Fruit fly (Drosophila melanogaster) whole organism, prepupa: ENCODE results near the gene CG43750.

ENCODE experiments used
- Blimp-1 ChIP-seq: fragments of 200-800 bp; sonication (Bioruptor generic); optimal IDR thresholded peaks from 3 replicates; lab custom pipeline; 2017; ENCODE audit warnings: missing biosample characterization, missing genetic modification characterization, mild to moderate bottlenecking, moderate library complexity, missing genetic modification reagents
- CG10669 ChIP-seq: fragments of 200-800 bp; sonication (Bioruptor generic); optimal IDR thresholded peaks from 3 replicates; lab custom pipeline; 2018; ENCODE audit warnings: missing biosample characterization, mild to moderate bottlenecking, missing genetic modification characterization, moderate library complexity
- CG11762 ChIP-seq: fragments of 200-800 bp; sonication (Bioruptor generic); optimal IDR thresholded peaks from 3 replicates; lab custom pipeline; 2016; ENCODE audit warnings: missing biosample characterization, missing genetic modification characterization; ENCODE audit not compliant: insufficient read depth
- CG11902 ChIP-seq: fragments of 200-800 bp; sonication (Bioruptor generic); optimal IDR thresholded peaks from 3 replicates; lab custom pipeline; 2016; ENCODE audit warnings: missing biosample characterization, missing genetic modification characterization
- CG3032 ChIP-seq: fragments of 200-800 bp; optimal IDR thresholded peaks from 2 replicates; lab custom pipeline; 2019; ENCODE audit warnings: missing biosample characterization, mild to moderate bottlenecking, missing genetic modification characterization, moderate library complexity
- CG31627 ChIP-seq: fragments of 200-800 bp; sonication (Bioruptor generic); optimal IDR thresholded peaks from 3 replicates; lab custom pipeline; 2016; ENCODE audit warnings: missing biosample characterization, missing genetic modification characterization
- CG34406 ChIP-seq: fragments of 200-800 bp; sonication (Bioruptor generic); optimal IDR thresholded peaks from 3 replicates; lab custom pipeline; 2016; ENCODE audit warnings: missing biosample characterization, missing genetic modification characterization
- CG3919 ChIP-seq: fragments of 200-800 bp; sonication (Bioruptor generic); optimal IDR thresholded peaks from 3 replicates; lab custom pipeline; 2016; ENCODE audit warnings: missing biosample characterization, missing genetic modification characterization
- CG6163 ChIP-seq: fragments of 200-800 bp; sonication (Bioruptor generic); IDR thresholded peaks from 3 replicates; pipeline ENCODE4 v1.3.6; 2022; ENCODE audit warnings: missing biosample characterization, missing genetic modification characterization
- CG6276 ChIP-seq: fragments of 200-800 bp; sonication (Bioruptor generic); optimal IDR thresholded peaks from 2 replicates; lab custom pipeline; 2017; ENCODE audit warnings: missing biosample characterization, mild to moderate bottlenecking, missing genetic modification characterization
- CG6808 ChIP-seq: fragments of 200-800 bp; sonication (Bioruptor generic); optimal IDR thresholded peaks from 3 replicates; lab custom pipeline; 2017; ENCODE audit warnings: missing biosample characterization, missing genetic modification characterization, mild to moderate bottlenecking, moderate library complexity, missing genetic modification reagents
- CG6854 ChIP-seq: fragments of 200-800 bp; sonication (Bioruptor generic); optimal IDR thresholded peaks from 2 replicates; lab custom pipeline; 2017; ENCODE audit warnings: missing biosample characterization, mild to moderate bottlenecking, missing genetic modification characterization
- CG8119 ChIP-seq: fragments of 200-800 bp; sonication (Bioruptor generic); IDR thresholded peaks from 3 replicates; pipeline ENCODE4 v1.3.6; 2022; ENCODE audit warnings: missing biosample characterization, missing genetic modification characterization
- CG8319 ChIP-seq: fragments of 200-800 bp; sonication (Bioruptor generic); optimal IDR thresholded peaks from 3 replicates; lab custom pipeline; 2016; ENCODE audit warnings: missing biosample characterization, missing genetic modification characterization
- CG8632 ChIP-seq: fragments of 200-800 bp; sonication (Bioruptor generic); optimal IDR thresholded peaks from 3 replicates; lab custom pipeline; 2016; ENCODE audit warnings: missing biosample characterization, missing genetic modification characterization
- Eip93F ChIP-seq: fragments of 200-800 bp; sonication (Bioruptor generic); optimal IDR thresholded peaks from 2 replicates; lab custom pipeline; 2016; ENCODE audit warnings: missing biosample characterization, mild to moderate bottlenecking, missing genetic modification characterization
- Ets21C ChIP-seq: fragments of 200-800 bp; sonication (Bioruptor generic); optimal IDR thresholded peaks from 3 replicates; lab custom pipeline; 2016; ENCODE audit warnings: missing biosample characterization, missing genetic modification characterization
- Ets96B ChIP-seq: fragments of 200-800 bp; optimal IDR thresholded peaks from 2 replicates; lab custom pipeline; 2019; ENCODE audit warnings: missing biosample characterization, mild to moderate bottlenecking, missing genetic modification characterization, moderate library complexity
- Gug ChIP-seq: fragments of 200-800 bp; sonication (Bioruptor generic); IDR thresholded peaks from 2 replicates; pipeline ENCODE4 v1.3.6; 2022; ENCODE audit warnings: missing biosample characterization, missing genetic modification characterization
- Hr39 ChIP-seq: fragments of 200-800 bp; sonication (Bioruptor generic); optimal IDR thresholded peaks from 2 replicates; lab custom pipeline; 2016; ENCODE audit warnings: missing biosample characterization, missing genetic modification characterization
- Hr4 ChIP-seq: fragments of 200-800 bp; sonication (Bioruptor generic); optimal IDR thresholded peaks from 3 replicates; lab custom pipeline; 2016; ENCODE audit warnings: missing biosample characterization, missing genetic modification characterization
- Met ChIP-seq: fragments of 200-800 bp; sonication (Bioruptor generic); optimal IDR thresholded peaks from 3 replicates; lab custom pipeline; 2016; ENCODE audit warnings: missing biosample characterization, missing genetic modification characterization
- Sox102F ChIP-seq: fragments of 200-800 bp; sonication (Bioruptor generic); optimal IDR thresholded peaks from 2 replicates; lab custom pipeline; 2016; ENCODE audit warnings: missing biosample characterization, mild to moderate bottlenecking, missing genetic modification characterization
- Sox14 ChIP-seq: fragments of 200-800 bp; sonication (Bioruptor generic); optimal IDR thresholded peaks from 3 replicates; lab custom pipeline; 2016; ENCODE audit warnings: missing biosample characterization, missing genetic modification characterization
- achi ChIP-seq: fragments of 200-800 bp; sonication (Bioruptor generic); optimal IDR thresholded peaks from 3 replicates; lab custom pipeline; 2016; ENCODE audit warnings: missing biosample characterization, missing genetic modification characterization
- acj6 ChIP-seq: fragments of 200-800 bp; sonication (Bioruptor generic); optimal IDR thresholded peaks from 3 replicates; lab custom pipeline; 2016; ENCODE audit warnings: missing biosample characterization, missing genetic modification characterization
- cyc ChIP-seq: fragments of 200-800 bp; sonication (Bioruptor generic); optimal IDR thresholded peaks from 3 replicates; lab custom pipeline; 2016; ENCODE audit warnings: missing biosample characterization, missing genetic modification characterization
- esn ChIP-seq: fragments of 200-800 bp; sonication (Bioruptor generic); optimal IDR thresholded peaks from 2 replicates; lab custom pipeline; 2016; ENCODE audit warnings: missing biosample characterization, mild to moderate bottlenecking, missing genetic modification characterization, moderate library complexity
- fd59A ChIP-seq: fragments of 200-800 bp; sonication (Bioruptor generic); optimal IDR thresholded peaks from 2 replicates; lab custom pipeline; 2017; ENCODE audit warnings: missing biosample characterization, mild to moderate bottlenecking, missing genetic modification characterization, missing genetic modification reagents
- pdm3 ChIP-seq: fragments of 200-800 bp; sonication (Bioruptor generic); optimal IDR thresholded peaks from 3 replicates; lab custom pipeline; 2016; ENCODE audit warnings: missing biosample characterization, missing genetic modification characterization
- spab ChIP-seq: fragments of 200-800 bp; sonication (Bioruptor generic); optimal IDR thresholded peaks from 2 replicates; lab custom pipeline; 2017; ENCODE audit warnings: missing biosample characterization, mild to moderate bottlenecking, missing genetic modification characterization, missing genetic modification reagents
- ss ChIP-seq, 2 experiments: fragments of 200-800 bp; sonication (Bioruptor generic); optimal IDR thresholded peaks; 2 replicates in 1 of 2; 3 replicates in 1 of 2; lab custom pipeline; 2017 to 2018; ENCODE audit warnings: mild to moderate bottlenecking in 2 of 2, missing biosample characterization in 2 of 2, missing genetic modification characterization in 2 of 2, moderate library complexity in 1 of 2
- svp ChIP-seq: fragments of 200-800 bp; sonication (Bioruptor generic); peaks from one replicate; lab custom pipeline; 2016; ENCODE audit warnings: missing biosample characterization, missing genetic modification characterization

Gene CG43750

dm6 chr2L:2432809-2433493, 42.5 kb upstream of the CG43750 start (continued):
- TF ChIP-seq CG3032 (tag; lab: Kevin White, UChicago), result peak; percentile 76
- peak; percentile 80 for TF ChIP-seq CG8119
- TF ChIP-seq Met (GFP tag; lab: Kevin White, UChicago), result no peak
- peak; percentile 80 for TF ChIP-seq Ets96B (tag; lab: Kevin White, UChicago)
- no peak for TF ChIP-seq Ets21C (GFP tag; lab: Kevin White, UChicago)
- peak; percentile 43 for TF ChIP-seq CG8319
- peak; percentile 41 for TF ChIP-seq Hr4
- TF ChIP-seq CG6808 (GFP tag; lab: Kevin White, UChicago), result peak; percentile 43
- TF ChIP-seq CG10669 (GFP tag; lab: Kevin White, UChicago), result peak; percentile 71
- TF ChIP-seq CG11902, result no peak

dm6 chr2L:2430251-2430650, 39.8 kb upstream of the CG43750 start:
- no peak for TF ChIP-seq ss (GFP tag; optimal IDR thresholded peaks at IDR 0.05; lab: Kevin White, UChicago)
- TF ChIP-seq CG8319, result no peak
- no peak for TF ChIP-seq fd59A (GFP tag; lab: Kevin White, UChicago)
- no peak for TF ChIP-seq CG6854 (GFP tag; lab: Kevin White, UChicago)
- TF ChIP-seq cyc (GFP tag; lab: Kevin White, UChicago), result no peak
- TF ChIP-seq spab (GFP tag; lab: Kevin White, UChicago), result no peak
- no peak for TF ChIP-seq Met (GFP tag; lab: Kevin White, UChicago)
- TF ChIP-seq Gug (GFP tag; lab: Robert Waterston, UW), result no peak
- no peak for TF ChIP-seq acj6
- no peak for TF ChIP-seq Blimp-1 (GFP tag; lab: Kevin White, UChicago)
- TF ChIP-seq Ets96B (tag; lab: Kevin White, UChicago), result no peak
- TF ChIP-seq Sox14 (GFP tag; lab: Kevin White, UChicago), result no peak
- no peak for TF ChIP-seq CG6276
- TF ChIP-seq Sox102F (GFP tag; lab: Kevin White, UChicago), result no peak
- no peak for TF ChIP-seq Hr39 (GFP tag; lab: Kevin White, UChicago)
- TF ChIP-seq CG11762, result no peak
- no peak for TF ChIP-seq CG8632 (GFP tag; lab: Kevin White, UChicago)
- no peak for TF ChIP-seq achi (GFP tag; lab: Kevin White, UChicago)
- TF ChIP-seq pdm3 (GFP tag; lab: Kevin White, UChicago), result no peak
- TF ChIP-seq svp (GFP tag; lab: Kevin White, UChicago), result no peak

- no peak for TF ChIP-seq Eip93F (GFP tag; lab: Kevin White, UChicago)
- TF ChIP-seq CG10669 (GFP tag; lab: Kevin White, UChicago), result no peak
- no peak for TF ChIP-seq esn (GFP tag; lab: Kevin White, UChicago)
- TF ChIP-seq CG8319, result no peak
- no peak for TF ChIP-seq svp (GFP tag; lab: Kevin White, UChicago)
- TF ChIP-seq CG31627 (GFP tag; lab: Kevin White, UChicago), result no peak
- no peak for TF ChIP-seq CG34406
- TF ChIP-seq, all 60 proteins: peak for 0
These were observed 39.1 kb upstream of the CG43750 start for dm6 chr2L:2429588-2429987.

dm6 chr2L:2428209-2428488, 37.7 kb upstream of the CG43750 start, which contains the start of gene dpp:
Gene dpp (plus strand): TSS chr2L:2428372.
- TF ChIP-seq CG6163 (GFP tag; lab: Robert Waterston, UW) (0 out of 3 replicates have a peak, but pooled peaks have one; percentile 25), svp (GFP tag; lab: Kevin White, UChicago) (peak; percentile 32), CG8119 (no peak), CG3919 (GFP tag; lab: Kevin White, UChicago) (peak; percentile 36)
